Worm (Caenorhabditis elegans) whole organism, L4 larva: ENCODE measurements around the gene glb-20.

Source experiments
- D1046.2 ChIP-seq: fragments of 200-800 bp; sonication (Bioruptor generic); IDR thresholded peaks from 2 replicates; pipeline ENCODE4 v1.3.6; 2022; ENCODE audit warnings: missing genetic modification characterization, missing compliant biosample characterization
- F10B5.3 ChIP-seq: sonication (generic microtip); optimal IDR thresholded peaks from 2 replicates; lab custom pipeline; 2016; ENCODE audit warnings: mild to moderate bottlenecking, missing genetic modification characterization, missing compliant biosample characterization
- F37D6.2 ChIP-seq: sonication (generic microtip); optimal IDR thresholded peaks from 2 replicates; lab custom pipeline; 2016; ENCODE audit warnings: mild to moderate bottlenecking, missing genetic modification characterization, missing compliant biosample characterization
- F44E2.7 ChIP-seq: fragments of 200-800 bp; sonication (Bioruptor generic); IDR thresholded peaks from 2 replicates; pipeline ENCODE4 v2.1.2; 2022; ENCODE audit warnings: missing genetic modification characterization, missing compliant biosample characterization
- Y48G9A.11 ChIP-seq: fragments of 200-800 bp; sonication (Bioruptor generic); IDR thresholded peaks from 2 replicates; pipeline ENCODE4 v1.3.6; 2022; ENCODE audit warnings: missing genetic modification reagents, missing genetic modification characterization, missing compliant biosample characterization
- Y75B8A.6 ChIP-seq: fragments of 200-800 bp; sonication (Bioruptor generic); IDR thresholded peaks from 2 replicates; pipeline ENCODE4 v1.3.6; 2022; ENCODE audit warnings: missing genetic modification reagents, missing genetic modification characterization, missing compliant biosample characterization
- aly-2 ChIP-seq: sonication (generic microtip); optimal IDR thresholded peaks from 2 replicates; lab custom pipeline; 2018; ENCODE audit warnings: missing biosample characterization, missing genetic modification characterization
- ama-1 ChIP-seq: fragments of 150-350 bp; optimal IDR thresholded peaks from 2 replicates; lab custom pipeline; 2014; ENCODE audit warnings: inconsistent platforms, mixed read lengths
- attf-4 ChIP-seq: sonication (generic microtip); optimal IDR thresholded peaks from 3 replicates; lab custom pipeline; 2017; ENCODE audit warnings: missing biosample characterization, missing genetic modification characterization
- ceh-44 ChIP-seq: fragments of 200-800 bp; sonication (Bioruptor generic); IDR thresholded peaks from 2 replicates; pipeline ENCODE4 v1.3.6; 2022; ENCODE audit warnings: missing genetic modification reagents, missing genetic modification characterization, missing compliant biosample characterization
- ceh-82 ChIP-seq: sonication (generic microtip); optimal IDR thresholded peaks from 2 replicates; lab custom pipeline; 2017; ENCODE audit warnings: missing biosample characterization, missing genetic modification characterization
- ces-1 ChIP-seq: fragments of 150-350 bp; sonication (generic microtip); optimal IDR thresholded peaks from 4 replicates; lab custom pipeline; 2014; ENCODE audit warnings: missing biosample characterization, missing genetic modification reagents, missing genetic modification characterization
- ctbp-1 ChIP-seq: fragments of 200-800 bp; sonication (Bioruptor generic); IDR thresholded peaks from 2 replicates; pipeline ENCODE4 v1.3.6; 2022; ENCODE audit warnings: missing genetic modification reagents, missing genetic modification characterization, missing compliant biosample characterization
- daf-12 ChIP-seq: fragments of 150-350 bp; optimal IDR thresholded peaks from 2 replicates; lab custom pipeline; 2014; ENCODE audit warnings: missing biosample characterization, missing genetic modification reagents, missing genetic modification characterization
- daf-16 ChIP-seq, 3 experiments: sonication (generic microtip); optimal IDR thresholded peaks; 2 replicates each; lab custom pipeline; 2016 to 2017; ENCODE audit warnings: missing genetic modification characterization in 3 of 3, missing genetic modification reagents in 3 of 3, mild to moderate bottlenecking in 2 of 3, missing compliant biosample characterization in 2 of 3, missing biosample characterization in 1 of 3, moderate library complexity in 1 of 3
- daf-19 ChIP-seq: fragments of 200-800 bp; sonication (Bioruptor generic); conservative IDR thresholded peaks from 2 replicates; pipeline ENCODE4 v1.3.6; 2022; ENCODE audit warnings: missing genetic modification characterization, missing compliant biosample characterization
- dmd-6 ChIP-seq: fragments of 200-800 bp; sonication (Bioruptor generic); IDR thresholded peaks from 2 replicates; pipeline ENCODE4 v1.3.6; 2022; ENCODE audit warnings: missing genetic modification reagents, missing genetic modification characterization, missing compliant biosample characterization
- dmd-9 ChIP-seq: fragments of 200-800 bp; sonication (Bioruptor generic); IDR thresholded peaks from 2 replicates; pipeline ENCODE4 v1.3.6; 2022; ENCODE audit warnings: missing genetic modification reagents, missing genetic modification characterization, missing compliant biosample characterization
- dpl-1 ChIP-seq: fragments of 150-350 bp; optimal IDR thresholded peaks from 2 replicates; lab custom pipeline; 2014; ENCODE audit warnings: missing biosample characterization, missing genetic modification reagents, missing genetic modification characterization
- duxl-1 ChIP-seq: sonication (generic microtip); optimal IDR thresholded peaks from 2 replicates; lab custom pipeline; 2016; ENCODE audit warnings: mild to moderate bottlenecking, missing genetic modification characterization, moderate library complexity, missing compliant biosample characterization; ENCODE audit not compliant: poor library complexity
- dve-1 ChIP-seq: sonication (generic microtip); optimal IDR thresholded peaks from 2 replicates; lab custom pipeline; 2017; ENCODE audit warnings: antibody characterized with exemption, mild to moderate bottlenecking, missing genetic modification characterization, missing compliant biosample characterization; ENCODE audit not compliant: insufficient read depth
- egl-27 ChIP-seq: sonication (generic microtip); optimal IDR thresholded peaks from 3 replicates; lab custom pipeline; 2017; ENCODE audit warnings: missing biosample characterization, missing genetic modification reagents, missing genetic modification characterization
- gei-8 ChIP-seq: fragments of 200-800 bp; sonication (Bioruptor generic); optimal IDR thresholded peaks from 2 replicates; lab custom pipeline; 2018; ENCODE audit warnings: mild to moderate bottlenecking, missing genetic modification characterization, missing compliant biosample characterization
- hif-1 ChIP-seq, 2 experiments: sonication (generic microtip); optimal IDR thresholded peaks; 2 replicates each; lab custom pipeline; 2016 to 2017; ENCODE audit warnings: missing compliant biosample characterization in 2 of 2, missing genetic modification characterization in 2 of 2, missing genetic modification reagents in 2 of 2, missing genotype in 2 of 2, mild to moderate bottlenecking in 1 of 2
- hlh-11 ChIP-seq: fragments of 200-800 bp; sonication (Bioruptor generic); optimal IDR thresholded peaks from 2 replicates; lab custom pipeline; 2018; ENCODE audit warnings: mild to moderate bottlenecking, missing genetic modification characterization, missing compliant biosample characterization
- jun-1 ChIP-seq: fragments of 150-350 bp; optimal IDR thresholded peaks from 2 replicates; lab custom pipeline; 2014; ENCODE audit warnings: missing biosample characterization, missing genetic modification reagents, missing genetic modification characterization
- lim-7 ChIP-seq: fragments of 200-800 bp; sonication (Bioruptor generic); IDR thresholded peaks from 2 replicates; pipeline ENCODE4 v1.3.6; 2022; ENCODE audit warnings: missing genetic modification characterization, missing compliant biosample characterization
- lin-13 ChIP-seq: fragments of 150-350 bp; optimal IDR thresholded peaks from 2 replicates; lab custom pipeline; 2014; ENCODE audit warnings: missing biosample characterization, missing genetic modification reagents, missing genetic modification characterization
- lin-15B ChIP-seq: fragments of 150-350 bp; sonication (generic microtip); optimal IDR thresholded peaks from 3 replicates; lab custom pipeline; 2014; ENCODE audit warnings: missing biosample characterization, missing genetic modification characterization
- lin-29 ChIP-seq: fragments of 200-800 bp; sonication (Bioruptor generic); IDR thresholded peaks from 2 replicates; pipeline ENCODE4 v1.3.6; 2022; ENCODE audit warnings: missing genetic modification reagents, missing genetic modification characterization, missing compliant biosample characterization
- lir-3 ChIP-seq: sonication (generic microtip); optimal IDR thresholded peaks from 2 replicates; lab custom pipeline; 2016; ENCODE audit warnings: mild to moderate bottlenecking, missing genetic modification characterization, missing compliant biosample characterization
- madf-9 ChIP-seq: fragments of 200-800 bp; sonication (Bioruptor generic); conservative IDR thresholded peaks from 2 replicates; pipeline ENCODE4 v1.3.6; 2022; ENCODE audit warnings: missing genetic modification reagents, missing genetic modification characterization, missing compliant biosample characterization
- mdl-1 ChIP-seq, 2 experiments: fragments of 150-350 bp in 1 of 2; sonication (generic microtip) in 1 of 2; optimal IDR thresholded peaks; 2 replicates each; lab custom pipeline; 2014 to 2017; ENCODE audit warnings: missing biosample characterization in 2 of 2, missing genetic modification characterization in 2 of 2
- mep-1 ChIP-seq: fragments of 150-350 bp; sonication (generic microtip); optimal IDR thresholded peaks from 3 replicates; lab custom pipeline; 2014; ENCODE audit warnings: missing biosample characterization, missing genetic modification characterization
- nhr-11 ChIP-seq: fragments of 150-350 bp; optimal IDR thresholded peaks from 2 replicates; lab custom pipeline; 2014; ENCODE audit warnings: missing biosample characterization, missing genetic modification characterization
- nhr-237 ChIP-seq: sonication (generic microtip); optimal IDR thresholded peaks from 2 replicates; lab custom pipeline; 2017; ENCODE audit warnings: missing biosample characterization, missing genetic modification characterization
- nhr-25 ChIP-seq: sonication (generic microtip); optimal IDR thresholded peaks from 2 replicates; lab custom pipeline; 2017; ENCODE audit warnings: missing genetic modification characterization, mild to moderate bottlenecking, missing compliant biosample characterization, antibody characterized with exemption, moderate library complexity, borderline replicate concordance; ENCODE audit not compliant: insufficient read depth
- nhr-28 ChIP-seq: fragments of 150-350 bp; optimal IDR thresholded peaks from 2 replicates; lab custom pipeline; 2014; ENCODE audit warnings: missing biosample characterization, missing genetic modification characterization
- nhr-42 ChIP-seq: fragments of 200-800 bp; sonication (Bioruptor generic); IDR thresholded peaks from 2 replicates; pipeline ENCODE4 v1.3.6; 2022; ENCODE audit warnings: missing genetic modification characterization, missing compliant biosample characterization
- nhr-6 ChIP-seq: fragments of 150-350 bp; optimal IDR thresholded peaks from 2 replicates; lab custom pipeline; 2014; ENCODE audit warnings: missing biosample characterization, missing genetic modification characterization
- nhr-76 ChIP-seq: fragments of 150-350 bp; optimal IDR thresholded peaks from 2 replicates; lab custom pipeline; 2014; ENCODE audit warnings: missing biosample characterization, missing genetic modification characterization
- nhr-77 ChIP-seq: fragments of 150-350 bp; optimal IDR thresholded peaks from 2 replicates; lab custom pipeline; 2014; ENCODE audit warnings: missing biosample characterization, missing genetic modification characterization
- pha-4 ChIP-seq, 2 experiments: fragments of 150-350 bp in 1 of 2; fragments of 200-800 bp in 1 of 2; sonication (Bioruptor generic) in 1 of 2; IDR thresholded peaks in 1 of 2; optimal IDR thresholded peaks in 1 of 2; 2 replicates each; pipeline versions ENCODE4 v1.3.6 to Lab custom; 2014 to 2022; ENCODE audit warnings: missing genetic modification characterization in 2 of 2, missing genetic modification reagents in 2 of 2, missing biosample characterization in 1 of 2, missing compliant biosample characterization in 1 of 2
- rbr-2 ChIP-seq: sonication (generic microtip); optimal IDR thresholded peaks from 2 replicates; lab custom pipeline; 2016; ENCODE audit warnings: missing genotype, missing genetic modification characterization, missing compliant biosample characterization
- snpc-1.2 ChIP-seq: fragments of 200-800 bp; sonication (Bioruptor generic); IDR thresholded peaks from 2 replicates; pipeline ENCODE4 v1.3.6; 2022; ENCODE audit warnings: missing genetic modification reagents, missing genetic modification characterization, missing compliant biosample characterization
- snpc-4 ChIP-seq: fragments of 150-350 bp; optimal IDR thresholded peaks from 2 replicates; lab custom pipeline; 2014; ENCODE audit warnings: missing biosample characterization, missing genetic modification characterization
- spr-1 ChIP-seq: sonication (generic microtip); optimal IDR thresholded peaks from 2 replicates; lab custom pipeline; 2016; ENCODE audit warnings: mild to moderate bottlenecking, missing genetic modification characterization, missing compliant biosample characterization
- tag-97 ChIP-seq: fragments of 200-800 bp; sonication (Bioruptor generic); IDR thresholded peaks from 2 replicates; pipeline ENCODE4 v1.3.6; 2022; ENCODE audit warnings: missing genetic modification characterization, missing compliant biosample characterization
- tra-1 ChIP-seq: fragments of 200-800 bp; sonication (Bioruptor generic); IDR thresholded peaks from 2 replicates; pipeline ENCODE4 v1.3.6; 2022; ENCODE audit warnings: missing genetic modification reagents, missing genetic modification characterization, missing compliant biosample characterization
- zag-1 ChIP-seq: fragments of 150-350 bp; optimal IDR thresholded peaks from 2 replicates; lab custom pipeline; 2014; ENCODE audit warnings: missing biosample characterization, missing genetic modification characterization
- zfp-2 ChIP-seq: sonication (generic microtip); optimal IDR thresholded peaks from 2 replicates; lab custom pipeline; 2016; ENCODE audit warnings: mild to moderate bottlenecking, missing genetic modification characterization, missing compliant biosample characterization

glb-20 gene

DNA sequence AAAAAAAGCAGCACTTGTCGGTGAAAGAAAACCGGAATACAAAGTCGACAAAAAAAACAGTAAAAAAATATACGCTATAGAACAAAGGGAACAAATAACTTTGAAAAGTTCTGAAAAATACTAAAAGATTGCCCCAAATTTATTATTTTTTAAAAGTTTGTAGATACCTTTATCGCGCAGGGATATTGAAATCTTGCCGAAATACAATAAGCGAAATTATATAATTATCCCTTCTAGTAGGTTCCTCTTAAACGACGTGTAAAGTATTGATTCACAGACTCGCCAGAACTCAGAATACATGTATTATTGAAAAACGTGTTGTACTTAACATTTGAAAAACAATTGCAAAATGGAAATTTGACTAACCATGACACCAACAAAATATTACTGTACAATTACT is 41.6 kb downstream of the glb-20 start (continued):
- peak; percentile 93 for TF ChIP-seq rbr-2 (tag; lab: Kevin White, UChicago)
- TF ChIP-seq gei-8 (GFP tag; lab: Kevin White, UChicago), result no peak
- TF ChIP-seq hlh-11 (tag; lab: Kevin White, UChicago), result peak; percentile 80
- peak; percentile 90 for TF ChIP-seq jun-1 (tag; lab: Kevin White, UChicago)
- TF ChIP-seq egl-27 (tag; lab: Kevin White, UChicago), result no peak
- TF ChIP-seq Y48G9A.11 (GFP tag; lab: Robert Waterston, UW), result no peak
- TF ChIP-seq lir-3, result no peak
- TF ChIP-seq D1046.2 (GFP tag; lab: Robert Waterston, UW), result no peak
- no peak for TF ChIP-seq dmd-9 (GFP tag; lab: Robert Waterston, UW)
- peak; percentile 34 to 87 for TF ChIP-seq daf-16 (GFP tag; optimal IDR thresholded peaks at IDR 0.05; lab: Kevin White, UChicago)
- peak; percentile 83 for TF ChIP-seq daf-16 (tag; optimal IDR thresholded peaks at IDR 0.05; lab: Kevin White, UChicago)
- TF ChIP-seq F44E2.7 (GFP tag; lab: Robert Waterston, UW), result no peak
- no peak for TF ChIP-seq snpc-1.2 (GFP tag; lab: Robert Waterston, UW)
- TF ChIP-seq nhr-28 (tag; lab: Kevin White, UChicago), result peak; percentile 80
- TF ChIP-seq dmd-6 (GFP tag; lab: Robert Waterston, UW), result peak; percentile 83
- TF ChIP-seq tag-97, result no peak
- TF ChIP-seq F37D6.2 (tag; lab: Kevin White, UChicago), result peak; percentile 96
- peak; percentile 95 for TF ChIP-seq dve-1 (tag; lab: Kevin White, UChicago)
- peak; percentile 79 for TF ChIP-seq lin-29
- no peak for TF ChIP-seq ceh-82
- TF ChIP-seq ctbp-1 (GFP tag; lab: Robert Waterston, UW), result peak; percentile 77; the same call in 1 of the 2 replicates
- peak; percentile 76 for TF ChIP-seq lin-13
- TF ChIP-seq hif-1 (tag; optimal IDR thresholded peaks at IDR 0.05; lab: Kevin White, UChicago), result peak in 1 of 2 experiments; percentile 42
- TF ChIP-seq F10B5.3 (tag; lab: Kevin White, UChicago), result peak; percentile 94
- TF ChIP-seq tra-1, result peak; percentile 62; the same call in 1 of the 2 replicates
- TF ChIP-seq Y75B8A.6, result no peak
- peak; percentile 30 for TF ChIP-seq zfp-2 (tag; lab: Kevin White, UChicago)
- peak; percentile 97 for TF ChIP-seq duxl-1 (tag; lab: Kevin White, UChicago)
- peak; percentile 66 to 73 for TF ChIP-seq mdl-1 (tag; optimal IDR thresholded peaks at IDR 0.05; lab: Kevin White, UChicago)
- TF ChIP-seq dpl-1 (GFP tag; lab: Kevin White, UChicago), result peak; percentile 59
- TF ChIP-seq nhr-6, result peak; percentile 75
- TF ChIP-seq aly-2 (tag; lab: Kevin White, UChicago), result no peak
- TF ChIP-seq nhr-77, result peak; percentile 98
- TF ChIP-seq nhr-237 (tag; lab: Kevin White, UChicago), result peak; percentile 60
- no peak for TF ChIP-seq lin-15B (tag; lab: Kevin White, UChicago)
- no peak for TF ChIP-seq nhr-25
- TF ChIP-seq daf-19 (GFP tag; lab: Robert Waterston, UW), result no peak
- no peak for TF ChIP-seq lim-7 (GFP tag; lab: Robert Waterston, UW)
- no peak for TF ChIP-seq attf-4 (tag; lab: Kevin White, UChicago)
- TF ChIP-seq pha-4 (GFP tag; IDR thresholded peaks at IDR 0.05; lab: Robert Waterston, UW), result peak; percentile 77; the same call in 1 of the 2 replicates
- TF ChIP-seq pha-4 (tag; optimal IDR thresholded peaks at IDR 0.05; lab: Kevin White, UChicago), result peak; percentile 43
- peak; percentile 98 for TF ChIP-seq mep-1 (tag; lab: Kevin White, UChicago)
- peak; percentile 74 for TF ChIP-seq madf-9 (GFP tag; lab: Robert Waterston, UW)
- peak; percentile 89 for TF ChIP-seq ces-1 (GFP tag; lab: Kevin White, UChicago)
- TF ChIP-seq spr-1 (tag; lab: Kevin White, UChicago), result peak; percentile 82
- no peak for TF ChIP-seq daf-12 (tag; lab: Kevin White, UChicago)
- peak; percentile 34 for TF ChIP-seq nhr-11 (tag; lab: Kevin White, UChicago)
- TF ChIP-seq snpc-4 (tag; lab: Kevin White, UChicago), result no peak
- TF ChIP-seq nhr-76 (tag; lab: Kevin White, UChicago), result peak; percentile 34
- TF ChIP-seq nhr-42 (GFP tag; lab: Robert Waterston, UW), result peak; percentile 92
- no peak for TF ChIP-seq zag-1 (tag; lab: Kevin White, UChicago)
- TF ChIP-seq ama-1, result no peak
- TF ChIP-seq ceh-44 (GFP tag; lab: Robert Waterston, UW), result no peak
